Worm (Caenorhabditis elegans) whole organism, young adult: ENCODE measurements around the gene B0280.17.
A peak's percentile ranks its signal among the peaks of the same experiment; 100 is the strongest.

Experiments
- B0336.3 ChIP-seq: fragments of 200-800 bp; sonication (Bioruptor generic); IDR thresholded peaks from 2 replicates; pipeline ENCODE4 v1.3.6; 2022; ENCODE audit warnings: missing genetic modification characterization, missing compliant biosample characterization
- C06A6.2 ChIP-seq: fragments of 200-800 bp; sonication (Bioruptor generic); conservative IDR thresholded peaks from 2 replicates; pipeline ENCODE4 v1.3.6; 2022; ENCODE audit warnings: missing genetic modification characterization, missing compliant biosample characterization
- D2030.7 ChIP-seq: fragments of 200-800 bp; sonication (Bioruptor generic); IDR thresholded peaks from 2 replicates; pipeline ENCODE4 v1.3.6; 2022; ENCODE audit warnings: missing genetic modification reagents, missing genetic modification characterization, missing compliant biosample characterization
- F10E7.11 ChIP-seq: sonication (generic microtip); optimal IDR thresholded peaks from 2 replicates; lab custom pipeline; 2017; ENCODE audit warnings: mild to moderate bottlenecking, missing genetic modification characterization, moderate library complexity, missing compliant biosample characterization
- F55B11.4 ChIP-seq: sonication (generic microtip); optimal IDR thresholded peaks from 2 replicates; lab custom pipeline; 2016; ENCODE audit warnings: missing compliant biosample characterization, missing genetic modification characterization, borderline replicate concordance; ENCODE audit not compliant: insufficient read depth
- F57A8.1 ChIP-seq: fragments of 200-800 bp; sonication (Bioruptor generic); optimal IDR thresholded peaks from 2 replicates; lab custom pipeline; 2018; ENCODE audit warnings: mild to moderate bottlenecking, missing genetic modification characterization, moderate library complexity, missing compliant biosample characterization
- F57C9.4 ChIP-seq: sonication (generic microtip); optimal IDR thresholded peaks from 2 replicates; lab custom pipeline; 2017; ENCODE audit warnings: mild to moderate bottlenecking, missing genetic modification characterization, missing compliant biosample characterization
- T07F8.4 ChIP-seq: sonication (generic microtip); optimal IDR thresholded peaks from 2 replicates; lab custom pipeline; 2016; ENCODE audit warnings: mild to moderate bottlenecking, missing genetic modification characterization, moderate library complexity, missing compliant biosample characterization
- Y53G8AR.9 ChIP-seq: fragments of 200-800 bp; sonication (Bioruptor generic); conservative IDR thresholded peaks from 2 replicates; pipeline ENCODE4 v1.3.6; 2022; ENCODE audit warnings: missing genetic modification reagents, missing genetic modification characterization, missing compliant biosample characterization
- Y56A3A.18 ChIP-seq: fragments of 200-800 bp; sonication (Bioruptor generic); IDR thresholded peaks from 2 replicates; pipeline ENCODE4 v1.3.6; 2022; ENCODE audit warnings: missing genetic modification reagents, missing genetic modification characterization, missing compliant biosample characterization
- ZK185.1 ChIP-seq: sonication (generic microtip); optimal IDR thresholded peaks from 2 replicates; lab custom pipeline; 2016; ENCODE audit warnings: mild to moderate bottlenecking, missing genetic modification characterization, missing compliant biosample characterization; ENCODE audit not compliant: poor library complexity, severe bottlenecking
- atf-7 ChIP-seq: sonication (generic microtip); optimal IDR thresholded peaks from 2 replicates; lab custom pipeline; 2017; ENCODE audit warnings: mild to moderate bottlenecking, missing genetic modification characterization, missing compliant biosample characterization
- athp-1 ChIP-seq: sonication (generic microtip); optimal IDR thresholded peaks from 2 replicates; lab custom pipeline; 2017; ENCODE audit warnings: mild to moderate bottlenecking, missing genetic modification characterization, missing compliant biosample characterization
- attf-3 ChIP-seq: fragments of 200-800 bp; sonication (Bioruptor generic); conservative IDR thresholded peaks from 2 replicates; pipeline ENCODE4 v1.3.6; 2022; ENCODE audit warnings: missing genetic modification reagents, missing genetic modification characterization, missing compliant biosample characterization
- attf-5 ChIP-seq: fragments of 200-800 bp; sonication (Bioruptor generic); optimal IDR thresholded peaks from 2 replicates; lab custom pipeline; 2018; ENCODE audit warnings: mild to moderate bottlenecking, missing genetic modification characterization, missing compliant biosample characterization
- ceh-91 ChIP-seq: fragments of 200-800 bp; sonication (Bioruptor generic); IDR thresholded peaks from 2 replicates; pipeline ENCODE4 v1.3.6; 2022; ENCODE audit warnings: missing genetic modification reagents, missing genetic modification characterization, missing compliant biosample characterization
- die-1 ChIP-seq: sonication (generic microtip); optimal IDR thresholded peaks from 2 replicates; lab custom pipeline; 2016; ENCODE audit warnings: missing genotype, mild to moderate bottlenecking, missing genetic modification characterization, missing compliant biosample characterization
- dox-1 ChIP-seq: fragments of 200-800 bp; sonication (Bioruptor generic); IDR thresholded peaks from 2 replicates; pipeline ENCODE4 v1.3.6; 2022; ENCODE audit warnings: missing genetic modification reagents, missing genetic modification characterization, missing compliant biosample characterization
- ets-4 ChIP-seq: fragments of 200-800 bp; sonication (Bioruptor generic); optimal IDR thresholded peaks from 2 replicates; lab custom pipeline; 2018; ENCODE audit warnings: mild to moderate bottlenecking, missing genetic modification characterization, missing compliant biosample characterization
- gei-17 ChIP-seq: fragments of 200-800 bp; sonication (Bioruptor generic); optimal IDR thresholded peaks from 2 replicates; lab custom pipeline; 2018; ENCODE audit warnings: mild to moderate bottlenecking, missing genetic modification characterization, missing compliant biosample characterization
- hlh-26 ChIP-seq: fragments of 200-800 bp; sonication (Bioruptor generic); conservative IDR thresholded peaks from 2 replicates; pipeline ENCODE4 v1.3.6; 2022; ENCODE audit warnings: missing genetic modification reagents, missing genetic modification characterization, missing compliant biosample characterization
- hmg-1.2 ChIP-seq: fragments of 200-800 bp; sonication (Bioruptor generic); IDR thresholded peaks from 2 replicates; pipeline ENCODE4 v1.3.6; 2022; ENCODE audit warnings: missing genetic modification reagents, missing genetic modification characterization, missing compliant biosample characterization
- let-607 ChIP-seq, 2 experiments: fragments of 200-800 bp in 1 of 2; sonication (Bioruptor generic) in 1 of 2; sonication (generic microtip) in 1 of 2; optimal IDR thresholded peaks; 2 replicates each; lab custom pipeline; 2016 to 2018; ENCODE audit warnings: mild to moderate bottlenecking in 2 of 2, missing compliant biosample characterization in 2 of 2, missing genetic modification characterization in 2 of 2, moderate library complexity in 2 of 2, missing genotype in 1 of 2
- lin-54 ChIP-seq: fragments of 200-800 bp; sonication (Bioruptor generic); optimal IDR thresholded peaks from 2 replicates; lab custom pipeline; 2018; ENCODE audit warnings: mild to moderate bottlenecking, missing genetic modification characterization, missing compliant biosample characterization
- lir-1 ChIP-seq: fragments of 200-800 bp; sonication (Bioruptor generic); conservative IDR thresholded peaks from 2 replicates; pipeline ENCODE4 v1.3.6; 2022; ENCODE audit warnings: missing genetic modification reagents, missing genetic modification characterization, missing compliant biosample characterization
- lsy-27 ChIP-seq: sonication (generic microtip); optimal IDR thresholded peaks from 2 replicates; lab custom pipeline; 2017; ENCODE audit warnings: missing genetic modification characterization, mild to moderate bottlenecking, missing compliant biosample characterization, antibody characterized with exemption, missing genotype, borderline replicate concordance; ENCODE audit not compliant: insufficient read depth
- madf-10 ChIP-seq: sonication (generic microtip); optimal IDR thresholded peaks from 2 replicates; lab custom pipeline; 2016; ENCODE audit warnings: mild to moderate bottlenecking, missing genetic modification characterization, missing compliant biosample characterization
- madf-8 ChIP-seq: fragments of 200-800 bp; sonication (Bioruptor generic); conservative IDR thresholded peaks from 2 replicates; pipeline ENCODE4 v1.3.6; 2022; ENCODE audit warnings: missing genetic modification reagents, missing genetic modification characterization, missing compliant biosample characterization
- nfya-2 ChIP-seq: fragments of 200-800 bp; sonication (Bioruptor generic); IDR thresholded peaks from 2 replicates; pipeline ENCODE4 v1.3.6; 2022; ENCODE audit warnings: missing genetic modification reagents, missing genetic modification characterization, missing compliant biosample characterization
- nhr-27 ChIP-seq: fragments of 200-800 bp; sonication (Bioruptor generic); optimal IDR thresholded peaks from 2 replicates; lab custom pipeline; 2018; ENCODE audit warnings: mild to moderate bottlenecking, missing genetic modification characterization, moderate library complexity, missing compliant biosample characterization
- nhr-80 ChIP-seq: sonication (generic microtip); optimal IDR thresholded peaks from 2 replicates; lab custom pipeline; 2016; ENCODE audit warnings: missing genetic modification characterization, missing compliant biosample characterization
- pbrm-1 ChIP-seq: fragments of 200-800 bp; sonication (Bioruptor generic); IDR thresholded peaks from 2 replicates; pipeline ENCODE4 v1.3.6; 2022; ENCODE audit warnings: missing genetic modification reagents, missing genetic modification characterization, missing compliant biosample characterization
- rcor-1 ChIP-seq: fragments of 200-800 bp; sonication (Bioruptor generic); IDR thresholded peaks from 2 replicates; pipeline ENCODE4 v1.3.6; 2022; ENCODE audit warnings: missing genetic modification reagents, missing genetic modification characterization, missing compliant biosample characterization
- sdz-38 ChIP-seq: sonication (generic microtip); optimal IDR thresholded peaks from 2 replicates; lab custom pipeline; 2016; ENCODE audit warnings: missing genotype, missing genetic modification characterization, missing compliant biosample characterization
- snpc-1.1 ChIP-seq: sonication (generic microtip); optimal IDR thresholded peaks from 2 replicates; lab custom pipeline; 2017; ENCODE audit warnings: missing genetic modification characterization, mild to moderate bottlenecking, missing compliant biosample characterization, antibody characterized with exemption, moderate library complexity, missing genotype, missing genetic modification reagents; ENCODE audit not compliant: insufficient read depth
- snpc-3.4 ChIP-seq: sonication (generic microtip); optimal IDR thresholded peaks from 2 replicates; lab custom pipeline; 2017; ENCODE audit warnings: missing genetic modification characterization, mild to moderate bottlenecking, missing compliant biosample characterization, antibody characterized with exemption, moderate library complexity, missing genotype, missing genetic modification reagents
- snpc-4 ChIP-seq, 5 experiments: fragments of 150-350 bp in 1 of 5; sonication (generic microtip) in 4 of 5; optimal IDR thresholded peaks; 2 replicates each; lab custom pipeline; 2014 to 2018; ENCODE audit warnings: missing genetic modification characterization in 5 of 5, missing biosample characterization in 3 of 5, antibody characterized with exemption in 2 of 5, mild to moderate bottlenecking in 2 of 5, missing compliant biosample characterization in 2 of 5, missing genotype in 2 of 5, moderate library complexity in 2 of 5, missing genetic modification reagents in 1 of 5
- tlf-1 ChIP-seq: fragments of 200-800 bp; sonication (Bioruptor generic); optimal IDR thresholded peaks from 2 replicates; lab custom pipeline; 2018; ENCODE audit warnings: mild to moderate bottlenecking, missing genetic modification characterization, missing compliant biosample characterization
- zfh-2 ChIP-seq: fragments of 200-800 bp; sonication (Bioruptor generic); conservative IDR thresholded peaks from 2 replicates; pipeline ENCODE4 v1.3.6; 2022; ENCODE audit warnings: missing genetic modification reagents, missing genetic modification characterization, missing compliant biosample characterization
- ztf-18 ChIP-seq: sonication (generic microtip); optimal IDR thresholded peaks from 2 replicates; lab custom pipeline; 2016; ENCODE audit warnings: missing genotype, mild to moderate bottlenecking, missing genetic modification characterization, missing compliant biosample characterization
- ztf-25 ChIP-seq: fragments of 200-800 bp; sonication (Bioruptor generic); IDR thresholded peaks from 2 replicates; pipeline ENCODE4 v1.3.6; 2022; ENCODE audit warnings: missing genetic modification reagents, missing genetic modification characterization, missing compliant biosample characterization
- ztf-26 ChIP-seq: sonication (generic microtip); optimal IDR thresholded peaks from 2 replicates; lab custom pipeline; 2017; ENCODE audit warnings: missing genetic modification characterization, missing compliant biosample characterization
- ztf-28 ChIP-seq: fragments of 200-800 bp; sonication (Bioruptor generic); IDR thresholded peaks from 2 replicates; pipeline ENCODE4 v1.3.6; 2022; ENCODE audit warnings: missing genetic modification reagents, missing genetic modification characterization, missing compliant biosample characterization
- ztf-3 ChIP-seq: fragments of 200-800 bp; sonication (Bioruptor generic); optimal IDR thresholded peaks from 2 replicates; lab custom pipeline; 2018; ENCODE audit warnings: mild to moderate bottlenecking, missing genetic modification characterization, missing compliant biosample characterization

B0280.17 gene

DNA sequence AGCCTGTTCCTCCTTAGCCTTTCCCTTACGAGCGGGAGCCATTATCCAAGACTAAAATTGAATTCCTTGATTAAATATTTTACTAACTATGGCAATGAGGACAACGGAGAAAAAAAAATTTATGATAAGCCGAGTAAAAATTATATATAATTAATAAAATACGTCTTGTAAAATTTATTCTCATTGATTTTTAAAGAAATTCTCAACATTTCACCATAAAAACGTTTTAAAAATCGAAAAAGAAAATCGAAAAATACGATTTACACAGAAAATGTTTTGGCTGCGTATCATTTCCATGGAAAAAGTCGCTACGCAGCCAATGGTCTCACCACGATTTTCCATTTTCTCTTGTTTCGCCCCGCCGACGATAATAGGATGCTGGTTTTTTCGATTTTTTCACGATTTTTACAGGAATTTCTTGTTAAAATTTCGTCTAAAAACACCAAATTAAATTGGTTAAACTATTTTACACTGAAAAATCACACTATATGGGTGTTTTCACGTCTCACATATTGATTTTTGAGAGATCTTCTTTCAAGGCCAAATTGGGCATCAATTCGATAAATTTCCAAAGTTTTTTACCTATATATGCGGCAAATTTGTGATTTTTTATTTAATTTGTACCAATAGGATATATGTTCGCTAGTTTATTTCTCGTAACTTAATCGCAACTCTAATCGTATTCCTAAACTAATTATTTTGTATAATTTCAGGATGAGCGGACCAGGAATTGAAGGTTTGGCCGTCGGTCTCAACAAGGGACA lies 43.8 kb upstream of the B0280.17 start, which contains the start of the genes rps-14 and rpl-36 (continued):
- TF ChIP-seq ztf-28 (no peak), snpc-3.4 (peak; percentile 70), nfya-2 (GFP tag; lab: Robert Waterston, UW) (no peak), lin-54 (GFP tag; lab: Kevin White, UChicago) (peak; percentile 81), sdz-38 (tag; lab: Kevin White, UChicago) (no peak), T07F8.4 (tag; lab: Kevin White, UChicago) (no peak), athp-1 (tag; lab: Kevin White, UChicago) (no peak), F10E7.11 (tag; lab: Kevin White, UChicago) (no peak), ceh-91 (GFP tag; lab: Robert Waterston, UW) (peak; percentile 62; the same call in 1 of the 2 replicates), F57A8.1 (no peak), F57C9.4 (tag; lab: Kevin White, UChicago) (no peak), ztf-26 (tag; lab: Kevin White, UChicago) (peak; percentile 32), atf-7 (no peak)

DNA sequence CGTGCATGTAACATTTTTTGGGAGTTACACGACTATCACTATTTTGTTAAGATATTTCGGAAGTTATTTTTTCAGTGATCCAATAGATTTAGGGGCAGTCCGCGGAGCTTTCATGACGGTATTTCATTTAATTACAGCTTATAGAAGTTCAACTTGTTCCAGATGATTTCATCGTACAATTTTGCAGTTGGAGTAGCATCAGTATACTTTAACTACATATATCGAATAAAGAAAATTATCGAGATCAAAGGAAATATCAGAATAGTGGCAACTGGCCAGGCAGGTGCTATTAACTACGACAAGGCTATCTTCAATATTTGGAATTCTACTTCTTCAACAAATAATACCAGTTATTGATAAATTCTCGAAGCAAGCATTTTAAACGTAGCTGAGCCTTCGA lies 42.6 kb upstream of the B0280.17 start:
- 0 out of 2 replicates have a peak, but pooled peaks have one; percentile 53 for TF ChIP-seq Y53G8AR.9 (GFP tag; lab: Robert Waterston, UW)
- no peak for TF ChIP-seq nhr-27
- TF ChIP-seq lir-1: no peak
- no peak for TF ChIP-seq F57A8.1
- no peak for TF ChIP-seq let-607 (tag; optimal IDR thresholded peaks at IDR 0.05; lab: Kevin White, UChicago)
- TF ChIP-seq die-1: peak; percentile 3
- TF ChIP-seq F55B11.4: no peak
- TF ChIP-seq B0336.3 (GFP tag; lab: Robert Waterston, UW): peak; percentile 82
- no peak for TF ChIP-seq dox-1 (GFP tag; lab: Robert Waterston, UW)
- TF ChIP-seq ets-4 (GFP tag; lab: Kevin White, UChicago): no peak
- peak; percentile 11; the same call in 1 of the 2 replicates for TF ChIP-seq hmg-1.2 (GFP tag; lab: Robert Waterston, UW)
- no peak for TF ChIP-seq hlh-26 (GFP tag; lab: Robert Waterston, UW)
- 0 out of 2 replicates have a peak, but pooled peaks have one; percentile 54 for TF ChIP-seq nfya-2 (GFP tag; lab: Robert Waterston, UW)
- TF ChIP-seq tlf-1 (GFP tag; lab: Kevin White, UChicago): peak; percentile 66
- TF ChIP-seq lsy-27 (tag; lab: Kevin White, UChicago): no peak
- no peak for TF ChIP-seq zfh-2 (GFP tag; lab: Robert Waterston, UW)
- no peak for TF ChIP-seq snpc-1.1 (tag; lab: Kevin White, UChicago)
- peak; percentile 32 for TF ChIP-seq ztf-18
- no peak for TF ChIP-seq ztf-3
- no peak for TF ChIP-seq ZK185.1 (tag; lab: Kevin White, UChicago)
- TF ChIP-seq pbrm-1 (GFP tag; lab: Robert Waterston, UW): peak; percentile 51; the same call in 1 of the 2 replicates
- TF ChIP-seq Y56A3A.18: peak; percentile 45; the same call in 1 of the 2 replicates
- no peak for TF ChIP-seq ztf-28
- TF ChIP-seq rcor-1 (GFP tag; lab: Robert Waterston, UW): no peak
- no peak for TF ChIP-seq madf-8
- TF ChIP-seq madf-10: no peak
- no peak for TF ChIP-seq C06A6.2
- TF ChIP-seq gei-17: no peak
- TF ChIP-seq attf-5 (GFP tag; lab: Kevin White, UChicago): no peak
- TF ChIP-seq ztf-25: no peak
- TF ChIP-seq nhr-80: no peak
- TF ChIP-seq D2030.7: 0 out of 2 replicates have a peak, but pooled peaks have one; percentile 36
- no peak for TF ChIP-seq attf-3 (GFP tag; lab: Robert Waterston, UW)
- no peak for TF ChIP-seq snpc-4 (GFP tag; optimal IDR thresholded peaks at IDR 0.05; lab: Kevin White, UChicago)
- peak in 1 of 4 experiments; percentile 26 for TF ChIP-seq snpc-4 (tag; optimal IDR thresholded peaks at IDR 0.05; lab: Kevin White, UChicago)
